Worm (Caenorhabditis elegans) whole organism, late embryonic: ENCODE results near the gene clec-164.

Experiments
- C08G9.2 ChIP-seq: sonication (generic microtip); optimal IDR thresholded peaks from 2 replicates; lab custom pipeline; 2016; ENCODE audit warnings: mild to moderate bottlenecking, missing genetic modification characterization, moderate library complexity, missing compliant biosample characterization
- C38D4.7 ChIP-seq: fragments of 200-800 bp; sonication (Bioruptor generic); optimal IDR thresholded peaks from 2 replicates; lab custom pipeline; 2018; ENCODE audit warnings: mild to moderate bottlenecking, missing genetic modification characterization, moderate library complexity, missing compliant biosample characterization
- F13H6.1 ChIP-seq: sonication (generic microtip); optimal IDR thresholded peaks from 2 replicates; lab custom pipeline; 2016; ENCODE audit warnings: missing genetic modification characterization, missing compliant biosample characterization
- Y22D7AL.16 ChIP-seq: sonication (generic microtip); optimal IDR thresholded peaks from 2 replicates; lab custom pipeline; 2016; ENCODE audit warnings: missing genetic modification characterization, missing compliant biosample characterization
- ama-1 ChIP-seq: fragments of 150-350 bp; optimal IDR thresholded peaks from 2 replicates; lab custom pipeline; 2014
- ceh-14 ChIP-seq: sonication (generic microtip); optimal IDR thresholded peaks from 2 replicates; lab custom pipeline; 2016; ENCODE audit warnings: missing genotype, missing genetic modification characterization, missing compliant biosample characterization
- ceh-18 ChIP-seq: sonication (generic microtip); optimal IDR thresholded peaks from 2 replicates; lab custom pipeline; 2016; ENCODE audit warnings: missing genetic modification characterization, missing compliant biosample characterization
- ceh-19 ChIP-seq: fragments of 200-800 bp; sonication (Bioruptor generic); optimal IDR thresholded peaks from 2 replicates; lab custom pipeline; 2018; ENCODE audit warnings: mild to moderate bottlenecking, missing genetic modification characterization, missing compliant biosample characterization
- ceh-22 ChIP-seq: sonication (generic microtip); optimal IDR thresholded peaks from 2 replicates; lab custom pipeline; 2017; ENCODE audit warnings: missing biosample characterization, missing genetic modification characterization
- ceh-30 ChIP-seq: fragments of 150-350 bp; optimal IDR thresholded peaks from 2 replicates; lab custom pipeline; 2014; ENCODE audit warnings: missing biosample characterization, missing genetic modification characterization
- ceh-31 ChIP-seq: sonication (generic microtip); optimal IDR thresholded peaks from 2 replicates; lab custom pipeline; 2016; ENCODE audit warnings: missing genetic modification characterization, missing compliant biosample characterization
- ceh-6 ChIP-seq: fragments of 200-800 bp; sonication (Bioruptor generic); optimal IDR thresholded peaks from 2 replicates; lab custom pipeline; 2018; ENCODE audit warnings: mild to moderate bottlenecking, missing genetic modification characterization, missing compliant biosample characterization
- dmd-4 ChIP-seq: sonication (generic microtip); optimal IDR thresholded peaks from 2 replicates; lab custom pipeline; 2016; ENCODE audit warnings: borderline replicate concordance, missing genetic modification characterization, missing compliant biosample characterization
- dve-1 ChIP-seq: sonication (generic microtip); optimal IDR thresholded peaks from 2 replicates; lab custom pipeline; 2017; ENCODE audit warnings: antibody characterized with exemption, mild to moderate bottlenecking, missing genetic modification characterization, missing compliant biosample characterization
- elt-4 ChIP-seq: sonication (generic microtip); optimal IDR thresholded peaks from 2 replicates; lab custom pipeline; 2016; ENCODE audit warnings: missing genetic modification characterization, missing compliant biosample characterization
- ets-4 ChIP-seq: sonication (generic microtip); optimal IDR thresholded peaks from 2 replicates; lab custom pipeline; 2016; ENCODE audit warnings: missing genetic modification characterization, missing compliant biosample characterization
- fax-1 ChIP-seq: sonication (generic microtip); optimal IDR thresholded peaks from 2 replicates; lab custom pipeline; 2016; ENCODE audit warnings: missing genotype, missing genetic modification characterization, missing compliant biosample characterization
- fkh-10 ChIP-seq: fragments of 150-350 bp; optimal IDR thresholded peaks from 2 replicates; lab custom pipeline; 2014; ENCODE audit warnings: missing biosample characterization, missing genetic modification reagents, missing genetic modification characterization
- gmeb-2 ChIP-seq: sonication (generic microtip); optimal IDR thresholded peaks from 2 replicates; lab custom pipeline; 2016; ENCODE audit warnings: missing genetic modification characterization, inconsistent platforms, missing compliant biosample characterization
- hlh-13 ChIP-seq: fragments of 200-800 bp; sonication (Bioruptor generic); optimal IDR thresholded peaks from 2 replicates; lab custom pipeline; 2018; ENCODE audit warnings: mild to moderate bottlenecking, missing genetic modification characterization, missing compliant biosample characterization
- hlh-30 ChIP-seq: sonication (generic microtip); optimal IDR thresholded peaks from 2 replicates; lab custom pipeline; 2017; ENCODE audit warnings: antibody characterized with exemption, missing genetic modification characterization, missing compliant biosample characterization; ENCODE audit not compliant: insufficient read depth
- hlh-6 ChIP-seq: sonication (generic microtip); optimal IDR thresholded peaks from 2 replicates; lab custom pipeline; 2016; ENCODE audit warnings: missing genotype, missing genetic modification characterization, missing compliant biosample characterization
- lim-6 ChIP-seq: sonication (generic microtip); optimal IDR thresholded peaks from 2 replicates; lab custom pipeline; 2016; ENCODE audit warnings: missing genetic modification characterization, missing compliant biosample characterization
- lin-11 ChIP-seq: fragments of 200-800 bp; sonication (Bioruptor generic); optimal IDR thresholded peaks from 2 replicates; lab custom pipeline; 2018; ENCODE audit warnings: mild to moderate bottlenecking, missing genetic modification characterization, missing compliant biosample characterization
- madf-2 ChIP-seq: sonication (generic microtip); optimal IDR thresholded peaks from 2 replicates; lab custom pipeline; 2017; ENCODE audit warnings: missing genetic modification characterization, missing compliant biosample characterization
- mec-3 ChIP-seq: sonication (generic microtip); optimal IDR thresholded peaks from 2 replicates; lab custom pipeline; 2016; ENCODE audit warnings: borderline replicate concordance, missing genetic modification characterization, missing compliant biosample characterization
- nfya-1 ChIP-seq: sonication (generic microtip); optimal IDR thresholded peaks from 2 replicates; lab custom pipeline; 2017; ENCODE audit warnings: missing genetic modification characterization, mild to moderate bottlenecking, missing compliant biosample characterization, antibody characterized with exemption, moderate library complexity
- nhr-11 ChIP-seq: fragments of 150-350 bp; optimal IDR thresholded peaks from 2 replicates; lab custom pipeline; 2014; ENCODE audit warnings: missing biosample characterization, missing genetic modification characterization
- pag-3 ChIP-seq: sonication (generic microtip); optimal IDR thresholded peaks from 2 replicates; lab custom pipeline; 2016; ENCODE audit warnings: missing compliant biosample characterization, missing genetic modification characterization, borderline replicate concordance
- pax-1 ChIP-seq: fragments of 150-350 bp; optimal IDR thresholded peaks from 2 replicates; lab custom pipeline; 2014; ENCODE audit warnings: missing biosample characterization, missing genetic modification characterization
- pha-2 ChIP-seq: sonication (generic microtip); optimal IDR thresholded peaks from 2 replicates; lab custom pipeline; 2017; ENCODE audit warnings: mild to moderate bottlenecking, missing genetic modification characterization, missing compliant biosample characterization
- pha-4 ChIP-seq: fragments of 150-350 bp; optimal IDR thresholded peaks from 2 replicates; lab custom pipeline; 2018; ENCODE audit warnings: missing biosample characterization, missing genetic modification reagents, missing genetic modification characterization
- pqm-1 ChIP-seq: sonication (generic microtip); optimal IDR thresholded peaks from 2 replicates; lab custom pipeline; 2016; ENCODE audit warnings: missing genetic modification characterization, missing compliant biosample characterization
- pros-1 ChIP-seq: fragments of 150-350 bp; optimal IDR thresholded peaks from 2 replicates; lab custom pipeline; 2014; ENCODE audit warnings: missing biosample characterization, missing genetic modification reagents, missing genetic modification characterization
- ref-2 ChIP-seq: sonication (generic microtip); optimal IDR thresholded peaks from 2 replicates; lab custom pipeline; 2016; ENCODE audit warnings: missing genetic modification characterization, missing compliant biosample characterization
- rnt-1 ChIP-seq: sonication (generic microtip); optimal IDR thresholded peaks from 2 replicates; lab custom pipeline; 2016; ENCODE audit warnings: missing genetic modification characterization, missing compliant biosample characterization
- sdc-2 ChIP-seq: sonication (generic microtip); optimal IDR thresholded peaks from 2 replicates; lab custom pipeline; 2016; ENCODE audit warnings: missing genotype, missing genetic modification characterization, missing compliant biosample characterization
- sox-2 ChIP-seq: fragments of 200-800 bp; sonication (Bioruptor generic); IDR thresholded peaks from 2 replicates; pipeline ENCODE4 v1.3.6; 2022; ENCODE audit warnings: missing genetic modification reagents, missing genetic modification characterization, missing compliant biosample characterization
- sox-4 ChIP-seq: sonication (generic microtip); optimal IDR thresholded peaks from 2 replicates; lab custom pipeline; 2017; ENCODE audit warnings: mild to moderate bottlenecking, missing genetic modification characterization, inconsistent platforms, missing compliant biosample characterization
- tbx-2 ChIP-seq: sonication (generic microtip); optimal IDR thresholded peaks from 2 replicates; lab custom pipeline; 2016; ENCODE audit warnings: missing genetic modification characterization, missing compliant biosample characterization
- tbx-7 ChIP-seq: sonication (generic microtip); optimal IDR thresholded peaks from 2 replicates; lab custom pipeline; 2016; ENCODE audit warnings: missing genotype, missing genetic modification characterization, missing compliant biosample characterization
- ttx-3 ChIP-seq: sonication (generic microtip); optimal IDR thresholded peaks from 2 replicates; lab custom pipeline; 2016; ENCODE audit warnings: missing genetic modification reagents, missing genetic modification characterization, missing compliant biosample characterization
- unc-3 ChIP-seq, 2 experiments: fragments of 200-800 bp in 1 of 2; sonication (Bioruptor generic) in 1 of 2; sonication (generic microtip) in 1 of 2; conservative IDR thresholded peaks in 1 of 2; optimal IDR thresholded peaks in 1 of 2; 2 replicates each; pipeline versions ENCODE4 v1.3.6 to Lab custom; 2016 to 2022; ENCODE audit warnings: missing compliant biosample characterization in 2 of 2, missing genetic modification characterization in 2 of 2, missing genetic modification reagents in 1 of 2
- unc-55 ChIP-seq: sonication (generic microtip); optimal IDR thresholded peaks from 2 replicates; lab custom pipeline; 2017; ENCODE audit warnings: missing biosample characterization, missing genetic modification reagents, missing genetic modification characterization
- unc-86 ChIP-seq: sonication (generic microtip); optimal IDR thresholded peaks from 2 replicates; lab custom pipeline; 2016; ENCODE audit warnings: missing genetic modification characterization, missing compliant biosample characterization
- zip-5 ChIP-seq: sonication (generic microtip); optimal IDR thresholded peaks from 2 replicates; lab custom pipeline; 2016; ENCODE audit warnings: missing genetic modification characterization, missing compliant biosample characterization

Gene clec-164

ce11 chrIV:676280-676679 is 40.1 kb upstream of the clec-164 start, which contains the start of gene K11H12.5:
K11H12.5 (plus strand) TSS chrIV:676580.
- no peak for TF ChIP-seq hlh-6
- TF ChIP-seq dve-1 (tag; lab: Kevin White, UChicago), result no peak
- TF ChIP-seq lim-6 (tag; lab: Kevin White, UChicago), result no peak
- no peak for TF ChIP-seq pros-1 (tag; lab: Kevin White, UChicago)
- TF ChIP-seq elt-4 (tag; lab: Kevin White, UChicago), result no peak
- TF ChIP-seq gmeb-2, result no peak
- TF ChIP-seq pha-4 (tag; lab: Kevin White, UChicago), result no peak
- no peak for TF ChIP-seq nhr-11 (tag; lab: Kevin White, UChicago)
- TF ChIP-seq tbx-7, result no peak
- TF ChIP-seq rnt-1, result no peak
- no peak for TF ChIP-seq unc-55 (GFP tag; lab: Kevin White, UChicago)
- no peak for TF ChIP-seq ama-1 (lab: Kevin White, UChicago)
- TF ChIP-seq ceh-31 (tag; lab: Kevin White, UChicago), result no peak
- no peak for TF ChIP-seq tbx-2 (tag; lab: Kevin White, UChicago)
- TF ChIP-seq C08G9.2 (tag; lab: Kevin White, UChicago), result no peak
- TF ChIP-seq pqm-1 (tag; lab: Kevin White, UChicago), result no peak
- TF ChIP-seq ceh-18 (tag; lab: Kevin White, UChicago), result no peak
- no peak for TF ChIP-seq ceh-22
- TF ChIP-seq mec-3 (tag; lab: Kevin White, UChicago), result no peak
- no peak for TF ChIP-seq ceh-14 (tag; lab: Kevin White, UChicago)

DNA sequence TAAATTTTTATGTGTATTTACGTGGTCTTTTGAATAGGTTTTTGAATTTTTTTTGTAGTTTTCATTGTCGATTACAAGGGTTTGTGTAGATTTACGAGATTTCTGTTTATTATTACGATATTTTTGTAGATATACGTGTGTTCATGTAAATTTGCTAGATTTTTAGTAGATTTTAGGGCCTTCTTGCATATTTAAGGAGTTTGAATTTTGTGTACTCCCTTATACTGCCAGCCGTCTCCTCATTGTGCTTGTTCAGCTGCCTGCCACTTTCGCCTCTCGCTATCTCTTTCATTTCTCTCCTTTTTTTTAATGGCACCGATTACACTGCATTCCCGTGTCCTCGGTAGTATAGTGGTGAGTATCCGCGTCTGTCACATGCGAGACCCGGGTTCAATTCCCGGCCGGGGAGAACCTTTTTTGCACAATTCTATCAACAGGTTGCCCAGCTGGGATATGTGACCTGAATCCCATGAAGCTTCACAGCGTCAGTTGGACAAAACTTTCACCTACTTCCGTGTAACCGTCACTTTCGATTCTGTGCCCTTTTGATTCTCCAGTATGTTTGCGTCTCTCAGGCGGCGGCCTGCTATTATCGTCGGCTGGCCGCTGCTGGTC is 33.6 kb upstream of the clec-164 start:
- TF ChIP-seq ama-1 (lab: Kevin White, UChicago) (no peak), F13H6.1 (peak; percentile 30), C38D4.7 (GFP tag; lab: Kevin White, UChicago) (peak; percentile 71), ceh-18 (tag; lab: Kevin White, UChicago) (peak; percentile 75), fax-1 (tag; lab: Kevin White, UChicago) (peak; percentile 63), nfya-1 (peak; percentile 32), ceh-6 (GFP tag; lab: Kevin White, UChicago) (peak; percentile 81), ttx-3 (tag; lab: Kevin White, UChicago) (peak; percentile 59), pha-2 (tag; lab: Kevin White, UChicago) (no peak), nhr-11 (tag; lab: Kevin White, UChicago) (no peak), dmd-4 (tag; lab: Kevin White, UChicago) (peak; percentile 53), hlh-13 (GFP tag; lab: Kevin White, UChicago) (peak; percentile 50), ref-2 (peak; percentile 77), ceh-14 (tag; lab: Kevin White, UChicago) (peak; percentile 75), ets-4 (peak; percentile 7), Y22D7AL.16 (tag; lab: Kevin White, UChicago) (peak; percentile 72), madf-2 (tag; lab: Kevin White, UChicago) (peak; percentile 69), unc-55 (GFP tag; lab: Kevin White, UChicago) (no peak), unc-86 (peak; percentile 67), ceh-30 (peak; percentile 51), elt-4 (tag; lab: Kevin White, UChicago) (peak; percentile 25), sdc-2 (tag; lab: Kevin White, UChicago) (peak; percentile 60), pag-3 (peak; percentile 28), hlh-30 (tag; lab: Kevin White, UChicago) (peak; percentile 87), gmeb-2 (peak; percentile 77), unc-3 (GFP tag; conservative IDR thresholded peaks at IDR 0.05; lab: Robert Waterston, UW) (peak; percentile 81), unc-3 (tag; optimal IDR thresholded peaks at IDR 0.05; lab: Kevin White, UChicago) (peak; percentile 23), hlh-6 (peak; percentile 82), sox-4 (peak; percentile 71), pqm-1 (tag; lab: Kevin White, UChicago) (peak; percentile 55), mec-3 (tag; lab: Kevin White, UChicago) (no peak), pax-1 (tag; lab: Kevin White, UChicago) (no peak), pha-4 (tag; lab: Kevin White, UChicago) (no peak), lin-11 (tag; lab: Kevin White, UChicago) (peak; percentile 66), sox-2 (GFP tag; lab: Robert Waterston, UW) (no peak), tbx-7 (peak; percentile 46), fkh-10 (GFP tag; lab: Kevin White, UChicago) (no peak), C08G9.2 (tag; lab: Kevin White, UChicago) (peak; percentile 69), lim-6 (tag; lab: Kevin White, UChicago) (peak; percentile 61), tbx-2 (tag; lab: Kevin White, UChicago) (peak; percentile 66), ceh-22 (no peak), ceh-19 (GFP tag; lab: Kevin White, UChicago) (peak; percentile 64), zip-5 (peak; percentile 40), ceh-31 (tag; lab: Kevin White, UChicago) (peak; percentile 48)
